Worm (Caenorhabditis elegans) whole organism, young adult: ENCODE results near the gene dnj-22.
A peak's percentile ranks its signal among the peaks of the same experiment; 100 is the strongest.

Experiments used
- B0035.1 ChIP-seq: sonication (generic microtip); optimal IDR thresholded peaks from 2 replicates; lab custom pipeline; 2016; ENCODE audit warnings: missing genetic modification characterization, mild to moderate bottlenecking, missing compliant biosample characterization, missing genotype, missing genetic modification reagents
- Y79H2A.3 ChIP-seq: fragments of 200-800 bp; sonication (Bioruptor generic); conservative IDR thresholded peaks from 2 replicates; pipeline ENCODE4 v1.3.6; 2022; ENCODE audit warnings: missing genetic modification reagents, missing genetic modification characterization, missing compliant biosample characterization
- attf-5 ChIP-seq: fragments of 200-800 bp; sonication (Bioruptor generic); optimal IDR thresholded peaks from 2 replicates; lab custom pipeline; 2018; ENCODE audit warnings: mild to moderate bottlenecking, missing genetic modification characterization, missing compliant biosample characterization
- lin-40 ChIP-seq: sonication (generic microtip); optimal IDR thresholded peaks from 2 replicates; lab custom pipeline; 2016; ENCODE audit warnings: missing genetic modification characterization, mild to moderate bottlenecking, missing compliant biosample characterization, missing genotype, missing genetic modification reagents
- mes-4 ChIP-seq: sonication (generic microtip); optimal IDR thresholded peaks from 2 replicates; lab custom pipeline; 2016; ENCODE audit warnings: missing genotype, missing genetic modification characterization, missing compliant biosample characterization
- sea-2 ChIP-seq: fragments of 200-800 bp; sonication (Bioruptor generic); IDR thresholded peaks from 2 replicates; pipeline ENCODE4 v1.3.6; 2022; ENCODE audit warnings: missing genetic modification characterization, missing compliant biosample characterization
- snpc-1.3 ChIP-seq: sonication (generic microtip); optimal IDR thresholded peaks from 2 replicates; lab custom pipeline; 2017; ENCODE audit warnings: missing genetic modification characterization, mild to moderate bottlenecking, missing compliant biosample characterization, antibody characterized with exemption, moderate library complexity, missing genotype, missing genetic modification reagents; ENCODE audit not compliant: insufficient read depth
- unc-62 ChIP-seq: fragments of 150-350 bp; optimal IDR thresholded peaks from 2 replicates; lab custom pipeline; 2014; ENCODE audit warnings: missing biosample characterization, missing genetic modification reagents, missing genetic modification characterization
- ztf-18 ChIP-seq: sonication (generic microtip); optimal IDR thresholded peaks from 2 replicates; lab custom pipeline; 2016; ENCODE audit warnings: missing genotype, mild to moderate bottlenecking, missing genetic modification characterization, missing compliant biosample characterization
- ztf-28 ChIP-seq: fragments of 200-800 bp; sonication (Bioruptor generic); IDR thresholded peaks from 2 replicates; pipeline ENCODE4 v1.3.6; 2022; ENCODE audit warnings: missing genetic modification reagents, missing genetic modification characterization, missing compliant biosample characterization

DNA sequence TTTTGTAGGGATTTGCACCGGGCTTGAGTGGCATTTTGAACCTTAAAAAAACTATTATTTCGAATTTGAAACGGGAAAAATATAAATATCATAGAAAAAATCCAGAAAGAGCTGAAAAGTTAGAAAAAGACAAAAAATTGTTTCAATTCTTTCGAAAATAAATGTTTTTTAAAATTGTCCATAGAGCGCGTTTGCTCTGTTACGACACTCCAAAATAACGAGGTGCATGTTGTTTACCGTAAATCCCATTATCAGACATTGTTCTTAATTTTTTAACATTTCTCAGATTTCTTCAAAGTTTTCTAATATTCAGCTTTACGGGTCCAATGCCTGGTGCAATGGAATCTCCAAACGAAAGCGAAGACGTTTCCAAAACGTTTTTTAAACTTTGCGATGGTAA, at the start of gene dnj-22, which contains the start of gene natc-1:
- TF ChIP-seq ztf-18 (tag; lab: Kevin White, UChicago) (no peak), B0035.1 (no peak), lin-40 (tag; lab: Kevin White, UChicago) (peak; percentile 63), attf-5 (GFP tag; lab: Kevin White, UChicago) (peak; percentile 48), snpc-1.3 (tag; lab: Kevin White, UChicago) (peak; percentile 29), sea-2 (GFP tag; lab: Robert Waterston, UW) (no peak), Y79H2A.3 (GFP tag; lab: Robert Waterston, UW) (no peak), mes-4 (no peak), ztf-28 (GFP tag; lab: Robert Waterston, UW) (no peak), unc-62 (GFP tag; lab: Kevin White, UChicago) (no peak)
